Fruit fly (Drosophila melanogaster): Measurements from ENCODE around the gene futsch.

futsch gene

DNA sequence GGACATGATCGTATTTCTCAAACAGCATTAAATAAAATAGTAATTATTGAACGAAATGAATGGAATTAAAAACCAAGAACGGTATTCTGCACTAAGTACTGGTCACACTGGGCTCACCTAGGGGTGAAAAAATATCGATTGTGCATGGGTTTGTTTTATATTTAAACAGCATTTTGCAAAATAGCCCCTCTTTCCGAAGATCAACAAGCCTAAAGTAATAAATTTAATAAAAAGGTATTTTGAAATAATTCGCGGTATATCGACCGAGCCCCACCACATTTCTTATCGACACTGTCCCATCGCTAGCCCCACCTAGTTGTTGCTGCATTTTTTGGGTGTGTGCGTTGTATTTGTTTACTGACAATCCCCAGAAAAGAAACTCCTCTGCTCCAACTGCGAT is 61.7 kb downstream of the futsch start, which contains the start of gene pck (continued):
- TF ChIP-seq CG8388 (GFP tag; optimal IDR thresholded peaks at IDR 0.05) (peak; percentile 64), CG3163 (GFP tag; optimal IDR thresholded peaks at IDR 0.05) (peak; percentile 24), Gug (GFP tag; IDR thresholded peaks at IDR 0.05) (peak; percentile 61), Asciz (GFP tag; optimal IDR thresholded peaks at IDR 0.05) (no peak), Dfd (GFP tag; optimal IDR thresholded peaks at IDR 0.05) (no peak), ro (GFP tag; IDR thresholded peaks at IDR 0.05) (no peak), CG4820 (GFP tag; optimal IDR thresholded peaks at IDR 0.05) (peak; percentile 64), p53 (GFP tag; optimal IDR thresholded peaks at IDR 0.05) (no peak), eve (GFP tag; optimal IDR thresholded peaks at IDR 0.05) (no peak), ftz-f1 (GFP tag; optimal IDR thresholded peaks at IDR 0.05) (no peak), Taf1 (GFP tag; IDR thresholded peaks at IDR 0.05) (peak; percentile 50), Vsx1 (GFP tag; optimal IDR thresholded peaks at IDR 0.05) (no peak), CG4424 (GFP tag; optimal IDR thresholded peaks at IDR 0.05) (peak; percentile 75), corto (GFP tag; optimal IDR thresholded peaks at IDR 0.05) (no peak), klu (GFP tag; IDR thresholded peaks at IDR 0.05) (no peak), tna (GFP tag; IDR thresholded peaks at IDR 0.05; ENCODE audit: partially characterized antibody) (no peak), gem (tag; optimal IDR thresholded peaks at IDR 0.05) (no peak), ase (GFP tag; IDR thresholded peaks at IDR 0.05) (peak; percentile 60; the same call in 2 of the 3 replicates), Jarid2 (GFP tag; optimal IDR thresholded peaks at IDR 0.05) (no peak), bbx (GFP tag; IDR thresholded peaks at IDR 0.05; ENCODE audit: partially characterized antibody) (no peak), CG9817 (tag; optimal IDR thresholded peaks at IDR 0.05) (peak; percentile 36), slp2 (GFP tag; optimal IDR thresholded peaks at IDR 0.05) (peak; percentile 36), al (GFP tag; IDR thresholded peaks at IDR 0.05) (peak; percentile 60), CG11085 (GFP tag; IDR thresholded peaks at IDR 0.05) (peak; percentile 63), CG12744 (GFP tag; optimal IDR thresholded peaks at IDR 0.05) (peak; percentile 67), CG7271 (tag; optimal IDR thresholded peaks at IDR 0.05) (peak; percentile 49), CoRest (tag; optimal IDR thresholded peaks at IDR 0.05) (peak; percentile 49), cwo (GFP tag; optimal IDR thresholded peaks at IDR 0.05) (peak; percentile 39), run (tag; optimal IDR thresholded peaks at IDR 0.05) (no peak), CkIIα-i1 (GFP tag; IDR thresholded peaks at IDR 0.05) (no peak), Bteb2 (GFP tag; optimal IDR thresholded peaks at IDR 0.05) (peak; percentile 23), amos (GFP tag; IDR thresholded peaks at IDR 0.05; ENCODE audit: partially characterized antibody) (peak; percentile 39; the same call in 1 of the 2 replicates), D19A (tag; optimal IDR thresholded peaks at IDR 0.05) (no peak), Hey (tag; optimal IDR thresholded peaks at IDR 0.05) (no peak), fd3F (GFP tag; optimal IDR thresholded peaks at IDR 0.05) (no peak), Opbp (GFP tag; IDR thresholded peaks at IDR 0.05; ENCODE audit: partially characterized antibody) (0 out of 3 replicates have a peak, but pooled peaks have one; percentile 40), croc (GFP tag; conservative IDR thresholded peaks at IDR 0.05) (no peak), pnt (GFP tag; optimal IDR thresholded peaks at IDR 0.05) (peak; percentile 60), CG9932 (GFP tag; IDR thresholded peaks at IDR 0.05) (peak; percentile 62), Usf (GFP tag; optimal IDR thresholded peaks at IDR 0.05) (no peak), ERR (GFP tag; optimal IDR thresholded peaks at IDR 0.05) (peak; percentile 60), CG10565 (GFP tag; optimal IDR thresholded peaks at IDR 0.05) (no peak), CG13424 (tag; optimal IDR thresholded peaks at IDR 0.05) (peak; percentile 51), CG6791 (GFP tag; IDR thresholded peaks at IDR 0.05; ENCODE audit: partially characterized antibody) (peak; percentile 53; the same call in 1 of the 3 replicates), CG1832 (GFP tag; optimal IDR thresholded peaks at IDR 0.05) (no peak), CG18599 (GFP tag; optimal IDR thresholded peaks at IDR 0.05) (peak; percentile 72), unpg (GFP tag; optimal IDR thresholded peaks at IDR 0.05) (peak; percentile 70), cg (GFP tag; optimal IDR thresholded peaks at IDR 0.05) (peak; percentile 42), chif (GFP tag; optimal IDR thresholded peaks at IDR 0.05) (peak in 1 of 2 experiments; percentile 64), CG8089 (GFP tag; optimal IDR thresholded peaks at IDR 0.05) (no peak)

Data from whole organism, embryonic.